Fruit fly (Drosophila melanogaster): ENCODE measurements around the gene OtopLa.

Gene OtopLa

DNA sequence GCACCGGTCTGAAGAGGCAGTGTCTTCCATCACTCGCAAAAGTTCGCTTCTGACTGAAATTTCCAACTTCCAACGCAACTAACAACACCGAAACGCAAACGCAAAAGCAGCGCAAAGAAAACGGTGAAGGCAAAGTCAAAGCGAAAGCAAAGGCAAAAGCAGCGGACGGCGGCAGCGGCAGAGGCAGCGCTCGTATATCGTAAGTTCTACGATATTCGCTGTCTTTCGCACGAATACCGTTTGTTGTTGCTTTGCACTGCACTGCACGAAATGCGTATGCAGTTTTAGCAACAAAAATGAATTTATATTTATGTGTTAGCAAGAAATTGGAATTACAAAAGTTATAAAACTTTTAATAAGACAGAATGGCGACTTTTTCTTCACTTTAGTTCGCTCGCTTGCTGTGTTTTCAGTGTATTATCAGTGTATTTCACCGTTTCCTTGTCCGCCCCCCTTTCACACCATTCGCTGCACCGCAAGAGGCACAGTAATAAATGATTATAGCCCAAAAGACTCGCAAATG, at the start of gene OtopLa:
Gene OtopLa (minus strand): TSS at position 51 of the 523 bp plus-strand sequence.
- no peak for TF ChIP-seq CG17801 (GFP tag; optimal IDR thresholded peaks at IDR 0.05; ENCODE audit: partially characterized antibody)

DNA sequence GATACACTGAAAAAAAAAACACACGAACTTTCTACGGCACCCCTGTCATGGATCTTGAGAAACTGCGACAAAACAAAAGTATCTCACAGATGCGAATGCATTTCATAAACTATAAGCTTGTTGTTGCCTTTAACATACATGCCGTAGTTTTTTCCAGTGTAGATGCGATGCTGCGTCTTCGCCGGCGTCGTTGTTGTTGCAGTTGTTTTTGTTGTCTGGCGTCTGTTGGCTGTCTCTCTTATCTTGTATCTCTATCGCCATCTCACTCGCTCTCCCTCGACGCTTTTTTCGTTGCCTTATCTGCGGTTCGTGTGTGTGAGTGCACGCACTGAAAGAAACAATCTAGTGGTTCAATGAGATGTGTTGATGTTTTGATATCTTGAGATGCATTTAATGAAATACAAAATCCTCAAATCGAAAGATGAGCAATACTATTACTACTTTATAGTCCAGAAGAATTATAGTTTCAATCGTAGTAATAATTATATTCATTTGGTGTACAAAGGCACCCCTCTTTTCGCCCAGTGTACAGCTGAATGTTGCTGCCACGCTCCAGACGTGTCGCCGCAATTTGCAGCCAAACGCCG, 48.2 kb upstream of the OtopLa start:
- TF ChIP-seq CG17801 (GFP tag; optimal IDR thresholded peaks at IDR 0.05; ENCODE audit: partially characterized antibody): no peak

DNA sequence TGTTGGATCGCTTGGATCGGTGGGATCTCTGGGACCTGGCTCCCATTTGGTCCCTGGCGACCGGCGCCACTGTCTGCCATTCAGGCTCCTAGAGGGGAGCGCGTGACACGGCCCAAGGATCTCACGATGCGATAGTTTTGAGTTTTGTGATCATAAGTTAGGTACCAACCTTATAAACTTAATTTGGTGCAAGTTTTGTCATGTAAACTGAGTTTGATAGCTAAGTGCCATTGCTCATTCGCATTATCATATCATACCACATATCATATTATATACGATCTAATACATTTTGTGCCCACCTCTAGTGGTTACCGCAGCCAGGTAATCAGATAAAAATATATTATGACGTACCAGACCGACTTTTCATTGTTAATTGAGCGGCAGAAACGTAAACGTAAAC, 47.7 kb upstream of the OtopLa start:
- no peak for TF ChIP-seq CG17801 (GFP tag; optimal IDR thresholded peaks at IDR 0.05; ENCODE audit: partially characterized antibody)

dm6 chrX:5695035-5695434, 46.7 kb upstream of the OtopLa start, which contains the start of gene CG3149:
Gene CG3149, minus strand, starts transcription at chrX:5695205.
- peak; percentile 29 for TF ChIP-seq CG17801 (GFP tag; optimal IDR thresholded peaks at IDR 0.05; ENCODE audit: partially characterized antibody)

dm6 chrX:5690651-5691379, 42.5 kb upstream of the OtopLa start:
- no peak for TF ChIP-seq CG17801 (GFP tag; optimal IDR thresholded peaks at IDR 0.05; ENCODE audit: partially characterized antibody)

- TF ChIP-seq CG17801 (GFP tag; optimal IDR thresholded peaks at IDR 0.05; ENCODE audit: partially characterized antibody): no peak
Measured at dm6 chrX:5690216-5690523, 41.9 kb upstream of the OtopLa start.

DNA sequence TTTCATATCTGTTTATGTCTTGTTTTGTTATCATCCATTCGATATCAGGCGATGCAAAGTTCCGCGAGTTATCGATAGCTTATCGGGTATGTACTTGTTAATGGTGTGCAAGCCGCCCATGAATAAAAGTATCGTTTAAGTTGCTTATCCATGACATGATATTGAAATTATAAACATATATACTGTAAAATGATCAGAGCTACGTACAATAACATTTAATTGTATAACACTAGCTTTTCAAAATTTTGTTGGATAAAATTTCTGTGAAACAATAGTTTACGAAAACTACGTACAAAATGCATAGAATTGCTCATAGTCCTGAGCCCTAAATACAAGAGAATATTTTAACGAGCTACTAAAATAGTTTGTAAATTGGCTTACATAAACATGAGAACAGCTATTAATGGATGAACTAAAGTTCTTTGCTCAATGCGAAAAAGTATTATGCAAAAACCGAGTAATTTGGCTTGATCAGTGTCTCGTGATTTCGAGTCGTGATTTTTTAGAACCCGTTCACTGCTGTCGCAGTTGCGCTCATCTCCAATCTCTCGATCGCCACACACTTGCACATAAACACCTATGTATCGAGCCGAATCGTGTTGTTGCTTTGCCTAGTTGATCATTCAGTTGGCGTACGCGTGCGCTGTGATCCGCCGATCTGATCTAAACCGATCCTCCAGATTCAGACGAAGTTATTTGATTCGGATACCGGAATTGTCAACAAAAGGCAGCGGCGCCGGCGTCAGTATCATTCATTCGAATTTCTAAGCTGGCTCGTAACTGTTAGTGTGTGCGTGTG, 41.3 kb upstream of the OtopLa start, which contains the start of the genes PGAP1 and cv:
Gene PGAP1 (minus strand): TSS at position 57 of the 799 bp plus-strand sequence.
Gene cv (plus strand): TSS at position 586 of the 799 bp plus-strand sequence.
- peak; percentile 47 for TF ChIP-seq CG17801 (GFP tag; optimal IDR thresholded peaks at IDR 0.05; ENCODE audit: partially characterized antibody)

DNA sequence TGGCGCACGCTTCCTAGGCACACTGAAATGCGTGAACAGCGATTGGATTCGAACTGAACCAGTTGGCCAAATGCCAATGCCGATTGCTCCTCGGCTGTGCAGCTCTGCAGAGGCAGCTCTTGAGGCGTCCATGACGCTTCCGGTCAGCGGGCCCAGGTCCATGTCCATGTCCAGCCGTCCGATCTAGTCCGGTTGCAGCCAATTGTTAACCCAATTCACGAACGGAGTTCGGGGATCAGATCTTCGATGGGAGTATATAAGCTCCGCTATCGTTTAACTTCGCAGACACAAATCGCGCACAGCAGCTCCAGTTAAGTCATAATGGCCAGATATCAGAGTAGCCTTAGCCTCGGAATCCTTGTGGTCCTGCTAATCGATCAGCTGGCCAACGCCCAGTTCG, 34.7 kb upstream of the OtopLa start, which contains the start of gene CG42449:
Gene CG42449 (plus strand): TSS at position 301 of the 400 bp plus-strand sequence.
- no peak for TF ChIP-seq CG17801 (GFP tag; optimal IDR thresholded peaks at IDR 0.05; ENCODE audit: partially characterized antibody)

- no peak for TF ChIP-seq CG17801 (GFP tag; optimal IDR thresholded peaks at IDR 0.05; ENCODE audit: partially characterized antibody)
Measured at dm6 chrX:5679933-5680667, 31.8 kb upstream of the OtopLa start, which contains the start of the genes Tre1 and Gr5a. Gene Tre1, minus strand, starts transcription at chrX:5679977. Gene Gr5a, plus strand, starts transcription at chrX:5680617.

dm6 chrX:5679079-5679932, 31.0 kb upstream of the OtopLa start:
- peak; percentile 67 for TF ChIP-seq CG17801 (GFP tag; optimal IDR thresholded peaks at IDR 0.05; ENCODE audit: partially characterized antibody)

DNA sequence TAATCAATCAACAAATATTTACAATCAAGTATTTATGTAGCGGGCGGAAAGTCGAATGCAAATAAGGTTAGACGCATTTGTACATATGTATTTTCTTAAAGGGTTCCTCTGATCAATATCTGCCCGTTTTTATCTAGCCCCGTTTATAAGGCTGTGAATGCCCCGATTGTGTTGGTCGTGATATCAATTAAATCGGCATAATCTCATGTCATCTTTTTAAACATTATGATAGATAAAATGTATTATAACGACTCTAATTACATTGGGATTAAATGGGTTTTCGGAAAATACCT, 29.8 kb upstream of the OtopLa start:
- TF ChIP-seq CG17801 (GFP tag; optimal IDR thresholded peaks at IDR 0.05; ENCODE audit: partially characterized antibody): no peak

dm6 chrX:5677400-5678177, 29.3 kb upstream of the OtopLa start:
- no peak for TF ChIP-seq CG17801 (GFP tag; optimal IDR thresholded peaks at IDR 0.05; ENCODE audit: partially characterized antibody)

- TF ChIP-seq CG17801 (GFP tag; optimal IDR thresholded peaks at IDR 0.05; ENCODE audit: partially characterized antibody): no peak
Measured at dm6 chrX:5676855-5677254, 28.6 kb upstream of the OtopLa start.
